Fruit fly (Drosophila melanogaster): ENCODE data around the gene NKCC.

Gene NKCC

DNA sequence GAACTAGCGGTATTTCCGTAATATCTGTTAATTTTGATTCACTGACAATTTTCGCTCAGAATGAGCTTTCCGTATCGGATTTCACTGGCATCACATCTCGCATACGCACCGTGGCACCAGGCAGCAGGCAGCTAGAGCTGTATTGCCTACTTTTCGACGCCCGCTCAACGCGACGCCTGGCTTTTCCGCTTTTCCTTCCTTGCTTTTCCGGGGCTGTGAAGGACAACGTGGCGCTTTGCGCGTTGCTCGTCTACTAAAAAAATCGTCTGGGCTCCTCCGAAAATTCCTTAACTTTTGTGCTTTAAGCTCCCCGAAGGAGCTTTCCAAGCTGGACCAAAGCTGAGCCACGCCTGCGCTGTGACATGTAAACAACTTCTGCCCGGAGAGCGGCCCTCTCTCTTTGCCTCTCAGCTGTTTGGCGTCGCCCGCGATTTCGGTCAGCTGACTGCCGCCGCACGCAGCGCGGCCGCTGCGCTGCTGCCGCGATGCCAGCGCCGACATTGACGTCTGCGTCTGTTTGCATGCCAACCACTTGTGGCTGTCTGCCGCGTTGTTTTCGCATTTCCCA lies 20.7 kb upstream of the NKCC start, which contains the start of the genes CG43845 and Nmdar1:
Gene CG43845 (minus strand): TSS at position 51 of the 568 bp plus-strand sequence.
Gene Nmdar1 (minus strand): TSS at position 259 of the 568 bp plus-strand sequence.
- TF ChIP-seq Pif1B (GFP tag; optimal IDR thresholded peaks at IDR 0.05) (no peak), Pif1A (GFP tag; optimal IDR thresholded peaks at IDR 0.05) (no peak), CG17806 (tag; optimal IDR thresholded peaks at IDR 0.05) (no peak), fd96Ca (GFP tag; IDR thresholded peaks at IDR 0.05) (no peak), CG12605 (GFP tag; IDR thresholded peaks at IDR 0.05) (peak; percentile 95), CG32121 (GFP tag; IDR thresholded peaks at IDR 0.05) (no peak), CG8301 (tag; optimal IDR thresholded peaks at IDR 0.05) (no peak), CG14655 (GFP tag; optimal IDR thresholded peaks at IDR 0.05) (no peak), CG4496 (GFP tag; IDR thresholded peaks at IDR 0.05) (peak; percentile 29; the same call in 1 of the 3 replicates)

dm6 chr3R:5520566-5520965 lies 18.1 kb upstream of the NKCC start:
- TF ChIP-seq CG8301 (tag; optimal IDR thresholded peaks at IDR 0.05): no peak
- TF ChIP-seq CG4496 (GFP tag; IDR thresholded peaks at IDR 0.05): 0 out of 3 replicates have a peak, but pooled peaks have one; percentile 20

DNA sequence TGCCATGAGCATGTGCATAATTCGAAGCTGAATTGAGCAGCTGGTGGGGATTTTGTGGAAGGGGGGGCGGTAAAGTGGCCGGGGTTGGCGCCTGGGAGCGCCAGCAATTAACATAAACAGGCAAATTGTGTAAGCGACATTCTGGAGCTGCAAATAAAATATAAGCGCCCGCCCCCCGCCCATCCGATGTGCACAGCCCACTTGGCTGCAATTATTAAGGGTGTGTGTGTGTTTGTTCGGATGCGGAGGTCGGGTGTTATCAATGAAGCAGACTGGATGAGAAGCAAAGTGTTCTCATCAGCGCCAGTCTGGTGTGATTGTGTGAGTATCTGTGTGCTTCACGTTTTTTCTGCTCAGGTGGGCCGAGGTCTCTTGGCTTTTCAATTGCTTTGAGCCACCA lies 17.3 kb upstream of the NKCC start:
- peak; percentile 51 for TF ChIP-seq CG13204 (GFP tag; optimal IDR thresholded peaks at IDR 0.05)
- no peak for TF ChIP-seq CG17806 (tag; optimal IDR thresholded peaks at IDR 0.05)

DNA sequence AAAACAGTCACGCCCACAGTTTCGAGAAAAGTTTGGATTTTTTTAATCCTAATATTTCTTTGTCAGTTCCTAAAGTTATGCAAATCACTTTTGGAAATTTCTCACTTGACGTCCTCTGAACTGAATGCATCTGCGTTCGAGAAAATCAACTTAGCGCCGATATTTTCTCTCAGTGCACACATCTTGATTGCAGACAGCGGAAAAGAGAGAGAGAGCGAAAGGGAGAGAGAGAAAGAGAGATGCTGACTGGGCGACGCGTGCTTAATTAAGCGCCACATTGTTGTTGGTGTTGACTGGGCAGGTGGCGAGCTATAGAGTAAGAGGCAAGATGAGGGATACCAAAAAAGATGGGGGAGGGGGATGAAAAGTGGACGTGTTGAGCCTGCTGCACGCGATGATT lies 16.1 kb upstream of the NKCC start:
- peak; percentile 1 for TF ChIP-seq D1 (tag; optimal IDR thresholded peaks at IDR 0.05)
- TF ChIP-seq fd96Ca (GFP tag; IDR thresholded peaks at IDR 0.05): peak; percentile 71; the same call in 2 of the 3 replicates
- TF ChIP-seq CG8301 (tag; optimal IDR thresholded peaks at IDR 0.05): peak; percentile 61
- peak; percentile 65 for TF ChIP-seq CG8159 (tag; optimal IDR thresholded peaks at IDR 0.05)
- TF ChIP-seq CG10348 (GFP tag; IDR thresholded peaks at IDR 0.05): no peak
- TF ChIP-seq Snoo (tag; optimal IDR thresholded peaks at IDR 0.05): peak; percentile 75
- peak; percentile 64; the same call in 1 of the 3 replicates for TF ChIP-seq CG4496 (GFP tag; IDR thresholded peaks at IDR 0.05)
- no peak for TF ChIP-seq EcR (GFP tag; optimal IDR thresholded peaks at IDR 0.05)
- TF ChIP-seq CG32121 (GFP tag; IDR thresholded peaks at IDR 0.05): peak; percentile 57; the same call in 1 of the 2 replicates
- TF ChIP-seq rn (GFP tag; IDR thresholded peaks at IDR 0.05): no peak
- TF ChIP-seq CG12605 (GFP tag; IDR thresholded peaks at IDR 0.05): no peak
- peak; percentile 73 for TF ChIP-seq Pif1A (GFP tag; optimal IDR thresholded peaks at IDR 0.05)
- peak; percentile 74 for TF ChIP-seq CG14655 (GFP tag; optimal IDR thresholded peaks at IDR 0.05)
- peak; percentile 34 for TF ChIP-seq CG34367 (tag; optimal IDR thresholded peaks at IDR 0.05)
- peak; percentile 60 for TF ChIP-seq CG17806 (tag; optimal IDR thresholded peaks at IDR 0.05)
- TF ChIP-seq gl (tag; optimal IDR thresholded peaks at IDR 0.05): peak; percentile 10
- TF ChIP-seq Ets98B (GFP tag; IDR thresholded peaks at IDR 0.05): peak; percentile 72
- peak; percentile 52 for TF ChIP-seq CG15710 (tag; optimal IDR thresholded peaks at IDR 0.05)
- peak; percentile 61 for TF ChIP-seq Pif1B (GFP tag; optimal IDR thresholded peaks at IDR 0.05)
- peak; percentile 47 for TF ChIP-seq CG13204 (GFP tag; optimal IDR thresholded peaks at IDR 0.05)
- TF ChIP-seq CG9948 (tag; optimal IDR thresholded peaks at IDR 0.05): peak; percentile 58

- TF ChIP-seq EcR (GFP tag; optimal IDR thresholded peaks at IDR 0.05) (peak; percentile 76), D1 (tag; optimal IDR thresholded peaks at IDR 0.05) (no peak)
These were observed 15.3 kb upstream of the NKCC start for dm6 chr3R:5517876-5518211.

- TF ChIP-seq Pif1B (GFP tag; optimal IDR thresholded peaks at IDR 0.05) (no peak), EcR (GFP tag; optimal IDR thresholded peaks at IDR 0.05) (peak; percentile 7), CG14655 (GFP tag; optimal IDR thresholded peaks at IDR 0.05) (no peak), CG8159 (tag; optimal IDR thresholded peaks at IDR 0.05) (no peak), CG32121 (GFP tag; IDR thresholded peaks at IDR 0.05) (peak; percentile 44; the same call in 1 of the 2 replicates), Ets98B (GFP tag; IDR thresholded peaks at IDR 0.05) (peak; percentile 28; the same call in 1 of the 2 replicates), CG13204 (GFP tag; optimal IDR thresholded peaks at IDR 0.05) (peak; percentile 94), CG10348 (GFP tag; IDR thresholded peaks at IDR 0.05) (no peak), CG4496 (GFP tag; IDR thresholded peaks at IDR 0.05) (peak; percentile 49; the same call in 2 of the 3 replicates), fd96Ca (GFP tag; IDR thresholded peaks at IDR 0.05) (peak; percentile 32; the same call in 1 of the 3 replicates)
These were observed 14.7 kb upstream of the NKCC start, which contains the start of gene Itpr for dm6 chr3R:5517002-5517875. Gene Itpr (plus strand): TSS chr3R:5517117.

- TF ChIP-seq rn (GFP tag; IDR thresholded peaks at IDR 0.05): no peak
These were observed 14.1 kb upstream of the NKCC start for dm6 chr3R:5516582-5517001.
